In genomic region chr3R:7492099-7492498, dm6 we compare ENCODE assay signal across 1 fruit fly cellular context.
TF ChIP-seq lines count a peak whose summit lies in the region.

No protein-coding gene starts in this region.

TF ChIP-seq in whole organism, embryonic, 481 proteins besides CTCF, POLR2A, EP300 and RAD21 (continued from another document):
- TF ChIP-seq CG7963 (GFP tag; IDR thresholded peaks at IDR 0.05; lab: Robert Waterston, UW; ENCODE audit: partially characterized antibody), result peak; percentile 67; the same call in 2 of the 3 replicates
- no peak for TF ChIP-seq aop (GFP tag; IDR thresholded peaks at IDR 0.05; lab: Robert Waterston, UW)
- TF ChIP-seq Dll (GFP tag; IDR thresholded peaks at IDR 0.05; lab: Robert Waterston, UW; ENCODE audit: partially characterized antibody), result no peak
- TF ChIP-seq mld (GFP tag; IDR thresholded peaks at IDR 0.05; lab: Robert Waterston, UW; ENCODE audit: partially characterized antibody), result 0 out of 3 replicates have a peak, but pooled peaks have one; percentile 11
- TF ChIP-seq fd102C (GFP tag; optimal IDR thresholded peaks at IDR 0.05; lab: Kevin White, UChicago), result no peak
- TF ChIP-seq CG8089 (GFP tag; optimal IDR thresholded peaks at IDR 0.05; lab: Kevin White, UChicago), result no peak
- peak; percentile 84 for TF ChIP-seq Bgb (GFP tag; IDR thresholded peaks at IDR 0.05; lab: Robert Waterston, UW; ENCODE audit: partially characterized antibody)
- TF ChIP-seq CG2199 (GFP tag; IDR thresholded peaks at IDR 0.05; lab: Robert Waterston, UW), result 0 out of 3 replicates have a peak, but pooled peaks have one; percentile 14
- peak; percentile 27 for TF ChIP-seq pzg (GFP tag; optimal IDR thresholded peaks at IDR 0.05; lab: Kevin White, UChicago)
- peak; percentile 47 for TF ChIP-seq CG14441 (GFP tag; IDR thresholded peaks at IDR 0.05; lab: Robert Waterston, UW)
- no peak for TF ChIP-seq CG12744 (GFP tag; optimal IDR thresholded peaks at IDR 0.05; lab: Kevin White, UChicago)
- no peak for TF ChIP-seq HmgD (GFP tag; optimal IDR thresholded peaks at IDR 0.05; lab: Kevin White, UChicago)
- TF ChIP-seq vvl (GFP tag; IDR thresholded peaks at IDR 0.05; lab: Robert Waterston, UW), result peak; percentile 34; the same call in 1 of the 2 replicates
- no peak for TF ChIP-seq CG1647 (GFP tag; optimal IDR thresholded peaks at IDR 0.05; lab: Kevin White, UChicago)
- peak; percentile 24 for TF ChIP-seq CG2120 (GFP tag; optimal IDR thresholded peaks at IDR 0.05; lab: Kevin White, UChicago)
- TF ChIP-seq CG9215 (GFP tag; IDR thresholded peaks at IDR 0.05; lab: Robert Waterston, UW), result no peak
- 0 out of 2 replicates have a peak, but pooled peaks have one; percentile 8 for TF ChIP-seq E2f2 (GFP tag; IDR thresholded peaks at IDR 0.05; lab: Robert Waterston, UW)
- no peak for TF ChIP-seq C15 (GFP tag; IDR thresholded peaks at IDR 0.05; lab: Robert Waterston, UW)
- peak; percentile 23 for TF ChIP-seq ems (GFP tag; optimal IDR thresholded peaks at IDR 0.05; lab: Kevin White, UChicago)
- peak; percentile 15 to 40 for TF ChIP-seq dpn (GFP tag; optimal IDR thresholded peaks at IDR 0.05; lab: Kevin White, UChicago)
- TF ChIP-seq CG4820 (GFP tag; optimal IDR thresholded peaks at IDR 0.05; lab: Kevin White, UChicago), result peak; percentile 18
- TF ChIP-seq ato (GFP tag; IDR thresholded peaks at IDR 0.05; lab: Robert Waterston, UW; ENCODE audit: partially characterized antibody), result peak; percentile 65
- TF ChIP-seq gt (GFP tag; IDR thresholded peaks at IDR 0.05; lab: Robert Waterston, UW), result no peak
- TF ChIP-seq lab (GFP tag; optimal IDR thresholded peaks at IDR 0.05; lab: Kevin White, UChicago), result peak; percentile 47
- TF ChIP-seq D19B (GFP tag; optimal IDR thresholded peaks at IDR 0.05; lab: Kevin White, UChicago), result peak; percentile 98
- 0 out of 2 replicates have a peak, but pooled peaks have one; percentile 4 for TF ChIP-seq Xrp1 (GFP tag; IDR thresholded peaks at IDR 0.05; lab: Robert Waterston, UW)
- TF ChIP-seq Hr3 (GFP tag; optimal IDR thresholded peaks at IDR 0.05; lab: Kevin White, UChicago), result no peak
- no peak for TF ChIP-seq Ssrp (tag; optimal IDR thresholded peaks at IDR 0.05; lab: Kevin White, UChicago)
- peak; percentile 57 for TF ChIP-seq sob (GFP tag; IDR thresholded peaks at IDR 0.05; lab: Robert Waterston, UW)
- no peak for TF ChIP-seq Neu2 (GFP tag; optimal IDR thresholded peaks at IDR 0.05; lab: Kevin White, UChicago; ENCODE audit: borderline replicate concordance)
- TF ChIP-seq Ptx1 (GFP tag; IDR thresholded peaks at IDR 0.05; lab: Robert Waterston, UW), result peak; percentile 40
- peak; percentile 52; the same call in 1 of the 2 replicates for TF ChIP-seq CG5953 (GFP tag; IDR thresholded peaks at IDR 0.05; lab: Robert Waterston, UW)
- no peak for TF ChIP-seq z (GFP tag; IDR thresholded peaks at IDR 0.05; lab: Robert Waterston, UW)
- no peak for TF ChIP-seq CG4404 (GFP tag; IDR thresholded peaks at IDR 0.05; lab: Robert Waterston, UW)
- no peak for TF ChIP-seq Elba2 (GFP tag; optimal IDR thresholded peaks at IDR 0.05; lab: Kevin White, UChicago)
- peak; percentile 61 for TF ChIP-seq slbo (GFP tag; IDR thresholded peaks at IDR 0.05; lab: Robert Waterston, UW)
- TF ChIP-seq lov (optimal IDR thresholded peaks at IDR 0.05; lab: Kevin White, UChicago), result no peak
- TF ChIP-seq lov (GFP tag; IDR thresholded peaks at IDR 0.05; lab: Robert Waterston, UW), result no peak
- TF ChIP-seq org-1 (GFP tag; optimal IDR thresholded peaks at IDR 0.05; lab: Kevin White, UChicago), result no peak
- TF ChIP-seq sna (GFP tag; IDR thresholded peaks at IDR 0.05; lab: Robert Waterston, UW; ENCODE audit: partially characterized antibody), result 0 out of 2 replicates have a peak, but pooled peaks have one; percentile 38
- no peak for TF ChIP-seq repo (GFP tag; optimal IDR thresholded peaks at IDR 0.05; lab: Kevin White, UChicago)
- peak; percentile 60; the same call in 2 of the 3 replicates for TF ChIP-seq vnd (GFP tag; IDR thresholded peaks at IDR 0.05; lab: Robert Waterston, UW; ENCODE audit: partially characterized antibody)
- peak; percentile 51 for TF ChIP-seq CG7839 (tag; optimal IDR thresholded peaks at IDR 0.05; lab: Kevin White, UChicago)
- no peak for TF ChIP-seq CrebB (tag; optimal IDR thresholded peaks at IDR 0.05; lab: Kevin White, UChicago)
- peak; percentile 17; the same call in 1 of the 2 replicates for TF ChIP-seq MBD-R2 (GFP tag; IDR thresholded peaks at IDR 0.05; lab: Robert Waterston, UW)
- peak; percentile 20 for TF ChIP-seq CG10147 (GFP tag; optimal IDR thresholded peaks at IDR 0.05; lab: Kevin White, UChicago)
- peak; percentile 14 for TF ChIP-seq Dip3 (GFP tag; optimal IDR thresholded peaks at IDR 0.05; lab: Kevin White, UChicago)
- 0 out of 2 replicates have a peak, but pooled peaks have one; percentile 10 for TF ChIP-seq CG31441 (GFP tag; IDR thresholded peaks at IDR 0.05; lab: Robert Waterston, UW)
- TF ChIP-seq NC2α (GFP tag; optimal IDR thresholded peaks at IDR 0.05; lab: Kevin White, UChicago), result no peak
- peak; percentile 41; the same call in 1 of the 2 replicates for TF ChIP-seq al (GFP tag; IDR thresholded peaks at IDR 0.05; lab: Robert Waterston, UW)
- TF ChIP-seq CG14014 (GFP tag; IDR thresholded peaks at IDR 0.05; lab: Robert Waterston, UW), result peak; percentile 39; the same call in 1 of the 2 replicates
- no peak for TF ChIP-seq CG13123 (GFP tag; optimal IDR thresholded peaks at IDR 0.05; lab: Kevin White, UChicago)
- no peak for TF ChIP-seq ham (GFP tag; IDR thresholded peaks at IDR 0.05; lab: Robert Waterston, UW)
- TF ChIP-seq CG4707 (GFP tag; optimal IDR thresholded peaks at IDR 0.05; lab: Kevin White, UChicago), result no peak
- 0 out of 2 replicates have a peak, but pooled peaks have one; percentile 6 for TF ChIP-seq CG7372 (GFP tag; IDR thresholded peaks at IDR 0.05; lab: Robert Waterston, UW)
- peak; percentile 79 for TF ChIP-seq CG14860 (GFP tag; IDR thresholded peaks at IDR 0.05; lab: Robert Waterston, UW; ENCODE audit: partially characterized antibody)
- TF ChIP-seq chm (GFP tag; IDR thresholded peaks at IDR 0.05; lab: Robert Waterston, UW), result no peak
- TF ChIP-seq br (optimal IDR thresholded peaks at IDR 0.05; lab: Kevin White, UChicago), result no peak
- TF ChIP-seq Hr51 (GFP tag; optimal IDR thresholded peaks at IDR 0.05; lab: Kevin White, UChicago), result peak in 1 of 2 experiments; percentile 40
- no peak for TF ChIP-seq scrt (GFP tag; optimal IDR thresholded peaks at IDR 0.05; lab: Kevin White, UChicago)
- no peak for TF ChIP-seq dm (GFP tag; optimal IDR thresholded peaks at IDR 0.05; lab: Kevin White, UChicago)
- no peak for TF ChIP-seq CG18764 (GFP tag; optimal IDR thresholded peaks at IDR 0.05; lab: Kevin White, UChicago)
- TF ChIP-seq GATAe (GFP tag; conservative IDR thresholded peaks at IDR 0.05; lab: Robert Waterston, UW), result 0 out of 2 replicates have a peak, but pooled peaks have one; percentile 15
- no peak; the same call in 1 of the 2 replicates for TF ChIP-seq Awh (GFP tag; IDR thresholded peaks at IDR 0.05; lab: Robert Waterston, UW)
- TF ChIP-seq usp (GFP tag; optimal IDR thresholded peaks at IDR 0.05; lab: Kevin White, UChicago), result no peak
- TF ChIP-seq sug (tag; optimal IDR thresholded peaks at IDR 0.05; lab: Kevin White, UChicago), result no peak
- no peak for TF ChIP-seq Jarid2 (GFP tag; optimal IDR thresholded peaks at IDR 0.05; lab: Kevin White, UChicago)
- no peak for TF ChIP-seq CG10321 (GFP tag; IDR thresholded peaks at IDR 0.05; lab: Robert Waterston, UW)
- TF ChIP-seq jing (GFP tag; optimal IDR thresholded peaks at IDR 0.05; lab: Kevin White, UChicago), result no peak
- TF ChIP-seq onecut (GFP tag; IDR thresholded peaks at IDR 0.05; lab: Robert Waterston, UW), result peak; percentile 83
- 0 out of 2 replicates have a peak, but pooled peaks have one; percentile 28 for TF ChIP-seq CG1024 (GFP tag; IDR thresholded peaks at IDR 0.05; lab: Robert Waterston, UW)
- no peak for TF ChIP-seq CG10565 (GFP tag; optimal IDR thresholded peaks at IDR 0.05; lab: Kevin White, UChicago)
- TF ChIP-seq Rfx (GFP tag; IDR thresholded peaks at IDR 0.05; lab: Robert Waterston, UW), result peak; percentile 46
- TF ChIP-seq CG13296 (GFP tag; optimal IDR thresholded peaks at IDR 0.05; lab: Kevin White, UChicago), result no peak
- TF ChIP-seq bab2 (GFP tag; optimal IDR thresholded peaks at IDR 0.05; lab: Kevin White, UChicago), result no peak
- TF ChIP-seq Ets97D (GFP tag; optimal IDR thresholded peaks at IDR 0.05; lab: Kevin White, UChicago), result no peak
- TF ChIP-seq ftz-f1 (GFP tag; optimal IDR thresholded peaks at IDR 0.05; lab: Kevin White, UChicago), result peak; percentile 89
- peak; percentile 83 for TF ChIP-seq Med (GFP tag; lab: Kevin White, UChicago)
- TF ChIP-seq az2 (GFP tag; optimal IDR thresholded peaks at IDR 0.05; lab: Kevin White, UChicago), result peak; percentile 8
- TF ChIP-seq Blimp-1 (GFP tag; optimal IDR thresholded peaks at IDR 0.05; lab: Kevin White, UChicago), result peak; percentile 25
- peak; percentile 26 for TF ChIP-seq Meics (GFP tag; optimal IDR thresholded peaks at IDR 0.05; lab: Kevin White, UChicago)
- no peak for TF ChIP-seq Sin3A (optimal IDR thresholded peaks at IDR 0.05; lab: Kevin White, UChicago)
- TF ChIP-seq Spps (tag; optimal IDR thresholded peaks at IDR 0.05; lab: Kevin White, UChicago), result no peak
- TF ChIP-seq pita (GFP tag; optimal IDR thresholded peaks at IDR 0.05; lab: Kevin White, UChicago), result no peak
